Worm (Caenorhabditis elegans): ENCODE results near the gene egl-1.

ce11 chrV:14456626-14457025, 24.5 kb upstream of the egl-1 start, which contains the start of gene bmk-1:
- TF ChIP-seq flt-1 (GFP tag; IDR thresholded peaks at IDR 0.05) (no peak), T22C8.4 (GFP tag; IDR thresholded peaks at IDR 0.05) (no peak), klf-2 (GFP tag; conservative IDR thresholded peaks at IDR 0.05) (no peak), cog-1 (tag; optimal IDR thresholded peaks at IDR 0.05) (no peak)
